Worm (Caenorhabditis elegans) whole organism, mixed stage, embryonic: ENCODE data around the gene unc-61.

ENCODE experiments used
- ces-1 ChIP-seq: fragments of 150-350 bp; optimal IDR thresholded peaks from 2 replicates; lab custom pipeline; 2014; ENCODE audit warnings: missing biosample characterization, missing genetic modification reagents, missing genetic modification characterization
- elt-3 ChIP-seq: fragments of 150-350 bp; optimal IDR thresholded peaks from 2 replicates; lab custom pipeline; 2014; ENCODE audit warnings: missing biosample characterization, missing genetic modification characterization
- hlh-1 ChIP-seq: fragments of 150-350 bp; optimal IDR thresholded peaks from 2 replicates; lab custom pipeline; 2014; ENCODE audit warnings: missing biosample characterization, missing genetic modification reagents, missing genetic modification characterization
- lin-13 ChIP-seq: fragments of 150-350 bp; optimal IDR thresholded peaks from 2 replicates; lab custom pipeline; 2014; ENCODE audit warnings: missing biosample characterization, missing genetic modification characterization
- nhr-76 ChIP-seq: sonication (generic microtip); optimal IDR thresholded peaks from 2 replicates; lab custom pipeline; 2017; ENCODE audit warnings: missing biosample characterization, missing genetic modification characterization
- pha-4 ChIP-seq: fragments of 150-350 bp; optimal IDR thresholded peaks from 2 replicates; lab custom pipeline; 2018; ENCODE audit warnings: missing biosample characterization, missing genetic modification reagents, missing genetic modification characterization
- snpc-4 ChIP-seq: fragments of 150-350 bp; optimal IDR thresholded peaks from 2 replicates; lab custom pipeline; 2014; ENCODE audit warnings: missing biosample characterization, missing genetic modification characterization
- unc-39 ChIP-seq: fragments of 150-350 bp; optimal IDR thresholded peaks from 2 replicates; lab custom pipeline; 2014; ENCODE audit warnings: missing biosample characterization, missing genetic modification characterization

ce11 chrV:14711077-14711476 is 23.0 kb downstream of the unc-61 start, which contains the start of gene ssp-33:
- no peak for TF ChIP-seq elt-3 (tag; lab: Kevin White, UChicago)
- no peak for TF ChIP-seq lin-13
- TF ChIP-seq ces-1, result no peak
- no peak for TF ChIP-seq unc-39
- TF ChIP-seq hlh-1 (tag; lab: Kevin White, UChicago), result no peak
- TF ChIP-seq snpc-4 (tag; lab: Kevin White, UChicago), result no peak
- TF ChIP-seq pha-4 (tag; lab: Kevin White, UChicago), result no peak
- TF ChIP-seq nhr-76 (tag; lab: Kevin White, UChicago), result no peak
